Worm (Caenorhabditis elegans) whole organism, midembryonic: Measurements from ENCODE around the gene C18H7.4.

Experiments used
- T22C8.4 ChIP-seq: fragments of 200-800 bp; sonication (Bioruptor generic); IDR thresholded peaks from 2 replicates; pipeline ENCODE4 v1.3.6; 2022; ENCODE audit warnings: missing genetic modification characterization, missing compliant biosample characterization
- cog-1 ChIP-seq: sonication (generic microtip); optimal IDR thresholded peaks from 2 replicates; lab custom pipeline; 2016; ENCODE audit warnings: missing genetic modification characterization, missing compliant biosample characterization
- flt-1 ChIP-seq: fragments of 200-800 bp; sonication (Bioruptor generic); IDR thresholded peaks from 2 replicates; pipeline ENCODE4 v1.3.6; 2022; ENCODE audit warnings: missing genetic modification characterization, missing compliant biosample characterization
- klf-2 ChIP-seq: fragments of 200-800 bp; sonication (Bioruptor generic); conservative IDR thresholded peaks from 2 replicates; pipeline ENCODE4 v1.3.6; 2022; ENCODE audit warnings: missing genetic modification reagents, missing genetic modification characterization, missing compliant biosample characterization
- med-1 ChIP-seq: sonication (generic microtip); optimal IDR thresholded peaks from 2 replicates; lab custom pipeline; 2017; ENCODE audit warnings: missing genetic modification characterization, mild to moderate bottlenecking, missing compliant biosample characterization, antibody characterized with exemption, missing genetic modification reagents; ENCODE audit not compliant: insufficient read depth
- ref-1 ChIP-seq: fragments of 200-800 bp; sonication (Bioruptor generic); conservative IDR thresholded peaks from 2 replicates; pipeline ENCODE4 v1.3.6; 2022; ENCODE audit warnings: missing genetic modification reagents, missing genetic modification characterization, missing compliant biosample characterization
- tab-1 ChIP-seq: fragments of 200-800 bp; sonication (Bioruptor generic); IDR thresholded peaks from 2 replicates; pipeline ENCODE4 v1.3.6; 2022; ENCODE audit warnings: missing genetic modification characterization, missing compliant biosample characterization
- ztf-23 ChIP-seq: fragments of 200-800 bp; sonication (Bioruptor generic); IDR thresholded peaks from 2 replicates; pipeline ENCODE4 v1.3.6; 2022; ENCODE audit warnings: missing genetic modification reagents, missing genetic modification characterization, missing compliant biosample characterization

- no peak for TF ChIP-seq cog-1
- no peak for TF ChIP-seq flt-1 (GFP tag; lab: Robert Waterston, UW)
- no peak for TF ChIP-seq ref-1 (GFP tag; lab: Robert Waterston, UW)
- TF ChIP-seq tab-1 (GFP tag; lab: Robert Waterston, UW), result no peak
- TF ChIP-seq T22C8.4, result no peak
- TF ChIP-seq ztf-23 (GFP tag; lab: Robert Waterston, UW), result no peak
- no peak for TF ChIP-seq med-1 (GFP tag; lab: Kevin White, UChicago)
- TF ChIP-seq klf-2 (GFP tag; lab: Robert Waterston, UW), result no peak
These were observed 12.6 kb upstream of the C18H7.4 start for ce11 chrIV:580512-580911.
